Worm (Caenorhabditis elegans) whole organism, midembryonic: ENCODE results near the gene clh-4.

Experiments used
- T22C8.4 ChIP-seq: fragments of 200-800 bp; sonication (Bioruptor generic); IDR thresholded peaks from 2 replicates; pipeline ENCODE4 v1.3.6; 2022; ENCODE audit warnings: missing genetic modification characterization, missing compliant biosample characterization
- cog-1 ChIP-seq: sonication (generic microtip); optimal IDR thresholded peaks from 2 replicates; lab custom pipeline; 2016; ENCODE audit warnings: missing genetic modification characterization, missing compliant biosample characterization
- flt-1 ChIP-seq: fragments of 200-800 bp; sonication (Bioruptor generic); IDR thresholded peaks from 2 replicates; pipeline ENCODE4 v1.3.6; 2022; ENCODE audit warnings: missing genetic modification characterization, missing compliant biosample characterization
- klf-2 ChIP-seq: fragments of 200-800 bp; sonication (Bioruptor generic); conservative IDR thresholded peaks from 2 replicates; pipeline ENCODE4 v1.3.6; 2022; ENCODE audit warnings: missing genetic modification reagents, missing genetic modification characterization, missing compliant biosample characterization
- med-1 ChIP-seq: sonication (generic microtip); optimal IDR thresholded peaks from 2 replicates; lab custom pipeline; 2017; ENCODE audit warnings: missing genetic modification characterization, mild to moderate bottlenecking, missing compliant biosample characterization, antibody characterized with exemption, missing genetic modification reagents; ENCODE audit not compliant: insufficient read depth
- ref-1 ChIP-seq: fragments of 200-800 bp; sonication (Bioruptor generic); conservative IDR thresholded peaks from 2 replicates; pipeline ENCODE4 v1.3.6; 2022; ENCODE audit warnings: missing genetic modification reagents, missing genetic modification characterization, missing compliant biosample characterization
- tab-1 ChIP-seq: fragments of 200-800 bp; sonication (Bioruptor generic); IDR thresholded peaks from 2 replicates; pipeline ENCODE4 v1.3.6; 2022; ENCODE audit warnings: missing genetic modification characterization, missing compliant biosample characterization
- ztf-23 ChIP-seq: fragments of 200-800 bp; sonication (Bioruptor generic); IDR thresholded peaks from 2 replicates; pipeline ENCODE4 v1.3.6; 2022; ENCODE audit warnings: missing genetic modification reagents, missing genetic modification characterization, missing compliant biosample characterization

DNA sequence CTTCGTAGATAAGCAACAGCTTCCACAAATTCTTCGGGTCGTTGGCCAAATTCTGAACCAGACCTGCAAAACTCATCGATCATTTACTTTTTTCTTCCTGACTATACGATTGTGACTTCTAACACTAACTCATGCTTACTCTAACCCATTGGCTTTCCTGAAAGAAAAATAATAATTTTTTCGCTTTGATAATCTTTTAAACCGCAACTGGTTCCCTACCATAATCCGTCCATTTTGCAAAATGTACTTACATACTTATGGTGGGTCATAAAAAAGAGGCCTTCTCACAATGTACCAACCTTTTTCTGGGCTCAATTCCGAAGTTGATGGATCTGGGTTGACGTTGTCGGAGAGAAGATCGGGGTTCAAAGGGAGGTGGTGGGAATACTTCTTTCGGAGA is 5.4 kb downstream of the clh-4 start:
- TF ChIP-seq flt-1 (GFP tag; lab: Robert Waterston, UW) (no peak), klf-2 (GFP tag; lab: Robert Waterston, UW) (no peak), cog-1 (no peak), T22C8.4 (GFP tag; lab: Robert Waterston, UW) (no peak), tab-1 (GFP tag; lab: Robert Waterston, UW) (no peak), med-1 (GFP tag; lab: Kevin White, UChicago) (no peak), ref-1 (GFP tag; lab: Robert Waterston, UW) (no peak), ztf-23 (GFP tag; lab: Robert Waterston, UW) (no peak)
